Worm (Caenorhabditis elegans): ENCODE data around the gene K08D9.2.

DNA sequence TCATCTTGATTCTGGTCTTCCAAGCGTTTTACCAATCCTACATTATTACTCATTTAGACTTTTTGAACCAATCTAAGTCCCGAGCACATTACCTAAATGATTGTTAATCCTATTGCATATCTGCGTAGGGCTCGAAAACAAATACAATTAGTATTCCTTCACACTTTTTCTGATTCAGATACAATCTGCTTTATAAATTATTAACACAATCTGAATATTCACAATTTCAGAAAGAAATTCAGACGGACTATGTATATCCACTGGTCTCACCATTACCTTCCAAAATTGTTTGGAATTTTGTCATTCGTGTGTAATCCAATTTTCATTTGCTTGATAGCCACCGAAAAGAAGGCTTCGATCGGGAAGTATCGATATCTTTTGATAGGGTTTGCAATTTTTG is 13.7 kb downstream of the K08D9.2 start, which contains the start of gene srj-11:
- TF ChIP-seq nfya-1 (tag; optimal IDR thresholded peaks at IDR 0.05; ENCODE audit: insufficient read depth): no peak
- no peak for TF ChIP-seq tbx-2 (tag; optimal IDR thresholded peaks at IDR 0.05)
- TF ChIP-seq fos-1 (tag; optimal IDR thresholded peaks at IDR 0.05): no peak
- TF ChIP-seq ama-1 (optimal IDR thresholded peaks at IDR 0.05): no peak
- no peak for TF ChIP-seq nhr-25 (tag; optimal IDR thresholded peaks at IDR 0.05)
- TF ChIP-seq ceh-82 (tag; optimal IDR thresholded peaks at IDR 0.05): no peak
- no peak for TF ChIP-seq nhr-43 (tag; optimal IDR thresholded peaks at IDR 0.05; ENCODE audit: poor library complexity, severe bottlenecking)
